Worm (Caenorhabditis elegans) whole organism, L3 larva: ENCODE results near the gene mrp-7.
A peak's percentile ranks its signal among the peaks of the same experiment; 100 is the strongest.

Experiments used
- R02D3.7 ChIP-seq: fragments of 150-350 bp; optimal IDR thresholded peaks from 2 replicates; lab custom pipeline; 2014; ENCODE audit warnings: missing biosample characterization, missing genetic modification characterization
- ZK546.5 ChIP-seq: sonication (generic microtip); optimal IDR thresholded peaks from 2 replicates; lab custom pipeline; 2017; ENCODE audit warnings: missing biosample characterization, missing genetic modification characterization
- aly-2 ChIP-seq: fragments of 150-350 bp; optimal IDR thresholded peaks from 2 replicates; lab custom pipeline; 2014; ENCODE audit warnings: missing biosample characterization, missing genetic modification characterization
- ama-1 ChIP-seq: fragments of 150-350 bp; optimal IDR thresholded peaks from 2 replicates; lab custom pipeline; 2018
- egl-27 ChIP-seq: sonication (generic microtip); optimal IDR thresholded peaks from 4 replicates; lab custom pipeline; 2017; ENCODE audit warnings: missing biosample characterization, missing genetic modification reagents, missing genetic modification characterization
- elt-2 ChIP-seq: sonication (generic microtip); optimal IDR thresholded peaks from 2 replicates; lab custom pipeline; 2016; ENCODE audit warnings: missing genetic modification reagents, mild to moderate bottlenecking, missing genetic modification characterization, missing compliant biosample characterization
- lin-15B ChIP-seq: fragments of 150-350 bp; optimal IDR thresholded peaks from 2 replicates; lab custom pipeline; 2014; ENCODE audit warnings: missing biosample characterization, missing genetic modification characterization
- lin-39 ChIP-seq: fragments of 150-350 bp; optimal IDR thresholded peaks from 2 replicates; lab custom pipeline; 2018; ENCODE audit warnings: missing biosample characterization, missing genetic modification reagents, missing genetic modification characterization
- nhr-237 ChIP-seq: fragments of 150-350 bp; optimal IDR thresholded peaks from 2 replicates; lab custom pipeline; 2014; ENCODE audit warnings: missing biosample characterization, missing genetic modification characterization
- nhr-76 ChIP-seq: fragments of 150-350 bp; sonication (generic microtip); optimal IDR thresholded peaks from 5 replicates; lab custom pipeline; 2014; ENCODE audit warnings: missing biosample characterization, missing genetic modification characterization
- pha-4 ChIP-seq: fragments of 150-350 bp; optimal IDR thresholded peaks from 2 replicates; lab custom pipeline; 2014; ENCODE audit warnings: missing biosample characterization, missing genetic modification reagents, missing genetic modification characterization
- pqm-1 ChIP-seq: fragments of 150-350 bp; optimal IDR thresholded peaks from 2 replicates; lab custom pipeline; 2017; ENCODE audit warnings: missing biosample characterization, missing genetic modification characterization, inconsistent platforms
- ztf-11 ChIP-seq: fragments of 150-350 bp; optimal IDR thresholded peaks from 2 replicates; lab custom pipeline; 2014; ENCODE audit warnings: missing biosample characterization, missing genetic modification characterization

ce11 chrV:19643903-19644302 is 30.7 kb upstream of the mrp-7 start, which contains the start of the genes Y43F8C.7 and mrps-28:
- TF ChIP-seq ZK546.5 (tag; lab: Kevin White, UChicago) (no peak), pqm-1 (tag; lab: Kevin White, UChicago) (no peak), aly-2 (tag; lab: Kevin White, UChicago) (no peak), egl-27 (tag; lab: Kevin White, UChicago) (no peak), nhr-237 (tag; lab: Kevin White, UChicago) (no peak), elt-2 (tag; lab: Kevin White, UChicago) (peak; percentile 6), pha-4 (tag; lab: Kevin White, UChicago) (peak; percentile 52), ztf-11 (tag; lab: Kevin White, UChicago) (no peak), lin-39 (tag; lab: Kevin White, UChicago) (peak; percentile 73), nhr-76 (tag; lab: Kevin White, UChicago) (no peak), ama-1 (lab: Kevin White, UChicago) (no peak), R02D3.7 (tag; lab: Kevin White, UChicago) (no peak), lin-15B (tag; lab: Kevin White, UChicago) (peak; percentile 2)
